Worm (Caenorhabditis elegans) whole organism, L1 larva: Measurements from ENCODE around the gene C09B8.3.
A peak's percentile ranks its signal among the peaks of the same experiment; 100 is the strongest.

Source experiments
- C16A3.4 ChIP-seq: fragments of 150-350 bp; optimal IDR thresholded peaks from 2 replicates; lab custom pipeline; 2014; ENCODE audit warnings: missing biosample characterization, missing genetic modification characterization
- C34B4.2 ChIP-seq: sonication (generic microtip); optimal IDR thresholded peaks from 2 replicates; lab custom pipeline; 2017; ENCODE audit warnings: mild to moderate bottlenecking, missing genetic modification characterization, missing compliant biosample characterization
- F16B12.6 ChIP-seq: fragments of 150-350 bp; optimal IDR thresholded peaks from 2 replicates; lab custom pipeline; 2014; ENCODE audit warnings: missing biosample characterization, missing genetic modification characterization
- Y116A8C.19 ChIP-seq: sonication (generic microtip); optimal IDR thresholded peaks from 2 replicates; lab custom pipeline; 2016; ENCODE audit warnings: missing compliant biosample characterization, missing genetic modification characterization, borderline replicate concordance
- aha-1 ChIP-seq: fragments of 150-350 bp; optimal IDR thresholded peaks from 2 replicates; lab custom pipeline; 2014; ENCODE audit warnings: missing biosample characterization, missing genetic modification characterization
- alr-1 ChIP-seq: fragments of 200-800 bp; sonication (Bioruptor generic); optimal IDR thresholded peaks from 2 replicates; lab custom pipeline; 2018; ENCODE audit warnings: borderline replicate concordance, mild to moderate bottlenecking, missing genetic modification characterization, missing compliant biosample characterization
- blmp-1 ChIP-seq: fragments of 150-350 bp; optimal IDR thresholded peaks from 2 replicates; lab custom pipeline; 2014; ENCODE audit warnings: missing biosample characterization, missing genetic modification characterization
- ceh-8 ChIP-seq: fragments of 200-800 bp; sonication (Bioruptor generic); optimal IDR thresholded peaks from 2 replicates; lab custom pipeline; 2018; ENCODE audit warnings: mild to moderate bottlenecking, missing genetic modification characterization, moderate library complexity, missing compliant biosample characterization
- ceh-88 ChIP-seq: fragments of 200-800 bp; sonication (Bioruptor generic); IDR thresholded peaks from 2 replicates; pipeline ENCODE4 v1.3.6; 2022; ENCODE audit warnings: missing genetic modification characterization, missing compliant biosample characterization
- dpl-1 ChIP-seq, 3 experiments: fragments of 150-350 bp in 2 of 3; sonication (generic microtip) in 1 of 3; optimal IDR thresholded peaks; 2 replicates each; lab custom pipeline; 2014 to 2017; ENCODE audit warnings: missing biosample characterization in 3 of 3, missing genetic modification characterization in 3 of 3, missing genetic modification reagents in 3 of 3
- dsc-1 ChIP-seq: sonication (generic microtip); optimal IDR thresholded peaks from 2 replicates; lab custom pipeline; 2016; ENCODE audit warnings: mild to moderate bottlenecking, missing genetic modification characterization, missing compliant biosample characterization
- efl-1 ChIP-seq, 4 experiments: fragments of 150-350 bp; optimal IDR thresholded peaks in 3 of 4; peaks in 1 of 4; 1 replicate in 1 of 4; 2 replicates in 3 of 4; lab custom pipeline; 2014; ENCODE audit warnings: missing biosample characterization in 2 of 4, missing genetic modification characterization in 2 of 4, missing genetic modification reagents in 2 of 4
- elt-2 ChIP-seq: sonication (generic microtip); optimal IDR thresholded peaks from 2 replicates; lab custom pipeline; 2016; ENCODE audit warnings: missing genetic modification characterization, mild to moderate bottlenecking, inconsistent platforms, missing compliant biosample characterization, missing genetic modification reagents
- elt-3 ChIP-seq, 6 experiments: fragments of 150-350 bp in 1 of 6; sonication (generic microtip); optimal IDR thresholded peaks; 2 replicates each; lab custom pipeline; 2017 to 2018; ENCODE audit warnings: missing biosample characterization in 6 of 6, missing genetic modification characterization in 6 of 6, inconsistent platforms in 1 of 6
- fkh-10 ChIP-seq: sonication (generic microtip); optimal IDR thresholded peaks from 2 replicates; lab custom pipeline; 2017; ENCODE audit warnings: missing biosample characterization, missing genetic modification reagents, missing genetic modification characterization
- grh-1 ChIP-seq: fragments of 200-800 bp; sonication (Bioruptor generic); IDR thresholded peaks from 2 replicates; pipeline ENCODE4 v1.3.6; 2022; ENCODE audit warnings: missing genetic modification reagents, missing genetic modification characterization, missing compliant biosample characterization
- hpl-2 ChIP-seq: fragments of 150-350 bp; optimal IDR thresholded peaks from 2 replicates; lab custom pipeline; 2014; ENCODE audit warnings: missing biosample characterization, missing genetic modification reagents, missing genetic modification characterization
- isw-1 ChIP-seq: fragments of 200-800 bp; sonication (Bioruptor generic); IDR thresholded peaks from 2 replicates; pipeline ENCODE4 v1.3.6; 2022; ENCODE audit warnings: missing genetic modification characterization, missing compliant biosample characterization
- lin-14 ChIP-seq: fragments of 200-800 bp; sonication (Bioruptor generic); optimal IDR thresholded peaks from 2 replicates; lab custom pipeline; 2018; ENCODE audit warnings: mild to moderate bottlenecking, missing genetic modification characterization, moderate library complexity, missing compliant biosample characterization
- lin-15B ChIP-seq: fragments of 150-350 bp; sonication (generic microtip); optimal IDR thresholded peaks from 3 replicates; lab custom pipeline; 2014; ENCODE audit warnings: missing biosample characterization, missing genetic modification characterization
- lir-3 ChIP-seq: sonication (generic microtip); optimal IDR thresholded peaks from 2 replicates; lab custom pipeline; 2016; ENCODE audit warnings: mild to moderate bottlenecking, missing genetic modification characterization, moderate library complexity, missing compliant biosample characterization; ENCODE audit not compliant: poor library complexity
- lsy-2 ChIP-seq, 2 experiments: fragments of 150-350 bp; optimal IDR thresholded peaks; 2 replicates each; lab custom pipeline; 2014; ENCODE audit warnings: missing biosample characterization in 2 of 2, missing genetic modification characterization in 2 of 2
- nhr-19 ChIP-seq: fragments of 200-800 bp; sonication (Bioruptor generic); conservative IDR thresholded peaks from 2 replicates; pipeline ENCODE4 v1.3.6; 2022; ENCODE audit warnings: missing genetic modification characterization, missing compliant biosample characterization
- nhr-20 ChIP-seq: sonication (generic microtip); optimal IDR thresholded peaks from 2 replicates; lab custom pipeline; 2016; ENCODE audit warnings: mild to moderate bottlenecking, missing genetic modification characterization, missing compliant biosample characterization
- nhr-237 ChIP-seq: fragments of 150-350 bp; optimal IDR thresholded peaks from 2 replicates; lab custom pipeline; 2014; ENCODE audit warnings: missing biosample characterization, missing genetic modification characterization
- nhr-28 ChIP-seq: fragments of 150-350 bp; optimal IDR thresholded peaks from 2 replicates; lab custom pipeline; 2014; ENCODE audit warnings: missing biosample characterization, missing genetic modification characterization
- nhr-71 ChIP-seq: sonication (generic microtip); optimal IDR thresholded peaks from 2 replicates; lab custom pipeline; 2016; ENCODE audit warnings: mild to moderate bottlenecking, missing genetic modification characterization, moderate library complexity, missing compliant biosample characterization
- nhr-77 ChIP-seq: fragments of 150-350 bp; optimal IDR thresholded peaks from 2 replicates; lab custom pipeline; 2014; ENCODE audit warnings: missing biosample characterization, missing genetic modification characterization
- nhr-85 ChIP-seq: sonication (generic microtip); peaks from one replicate; lab custom pipeline; 2016; ENCODE audit warnings: missing genetic modification characterization, inconsistent platforms, missing compliant biosample characterization
- pqm-1 ChIP-seq: sonication (generic microtip); optimal IDR thresholded peaks from 3 replicates; lab custom pipeline; 2017; ENCODE audit warnings: missing biosample characterization, missing genetic modification characterization
- rnt-1 ChIP-seq: sonication (generic microtip); optimal IDR thresholded peaks from 2 replicates; lab custom pipeline; 2016; ENCODE audit warnings: mild to moderate bottlenecking, missing genetic modification characterization, moderate library complexity, missing compliant biosample characterization
- snu-23 ChIP-seq: sonication (generic microtip); optimal IDR thresholded peaks from 2 replicates; lab custom pipeline; 2016; ENCODE audit warnings: missing genetic modification characterization, missing compliant biosample characterization
- tbx-2 ChIP-seq: sonication (generic microtip); optimal IDR thresholded peaks from 2 replicates; lab custom pipeline; 2016; ENCODE audit warnings: missing genetic modification characterization, missing compliant biosample characterization
- xbp-1 ChIP-seq: sonication (generic microtip); optimal IDR thresholded peaks from 2 replicates; lab custom pipeline; 2016; ENCODE audit warnings: missing genetic modification characterization, missing compliant biosample characterization
- ztf-11 ChIP-seq, 2 experiments: sonication (generic microtip); optimal IDR thresholded peaks; 2 replicates each; lab custom pipeline; 2016 to 2017; ENCODE audit warnings: missing genetic modification characterization in 2 of 2, missing biosample characterization in 1 of 2, missing compliant biosample characterization in 1 of 2

C09B8.3 gene

DNA sequence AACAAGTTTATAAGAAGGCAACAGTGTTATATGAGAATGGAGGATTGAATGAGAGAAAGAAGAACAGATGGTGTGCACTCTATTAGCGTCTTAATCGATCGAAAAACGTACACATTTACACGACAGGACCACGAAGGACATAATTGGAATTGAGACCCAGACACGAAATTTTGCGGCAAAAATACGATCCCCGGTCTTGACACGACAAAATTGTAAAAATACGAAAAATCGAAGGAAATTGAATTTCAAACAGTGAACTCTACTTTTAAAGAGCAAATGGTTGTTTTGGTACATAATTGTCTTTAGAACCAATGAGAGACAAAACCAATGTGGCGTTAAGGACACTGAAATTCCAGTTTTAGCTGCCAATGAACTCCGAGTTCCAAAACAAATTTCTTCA, 12.0 kb upstream of the C09B8.3 start, which contains the start of gene lelo-3:
lelo-3 (minus strand) TSS at position 101 of the 400 bp plus-strand sequence.
- TF ChIP-seq isw-1 (GFP tag; lab: Robert Waterston, UW) (no peak), Y116A8C.19 (tag; lab: Kevin White, UChicago) (no peak), nhr-77 (tag; lab: Kevin White, UChicago) (no peak), C16A3.4 (tag; lab: Kevin White, UChicago) (no peak)

ce11 chrX:6020782-6021181, 10.3 kb upstream of the C09B8.3 start:
- TF ChIP-seq nhr-71 (tag; lab: Kevin White, UChicago) (no peak), efl-1 (optimal IDR thresholded peaks at IDR 0.05; lab: Kevin White, UChicago) (no peak), efl-1 (GFP tag; optimal IDR thresholded peaks at IDR 0.05 in 1 of 2; lab: Kevin White, UChicago) (peak in 1 of 2 experiments; percentile 14)

- TF ChIP-seq elt-3 (tag; optimal IDR thresholded peaks at IDR 0.05; lab: Kevin White, UChicago) (no peak), hpl-2 (GFP tag; lab: Kevin White, UChicago) (no peak), lir-3 (peak; percentile 13), snu-23 (peak; percentile 75), nhr-19 (peak; percentile 38; the same call in 1 of the 2 replicates), nhr-20 (tag; lab: Kevin White, UChicago) (peak; percentile 63), lin-15B (tag; lab: Kevin White, UChicago) (no peak), dpl-1 (GFP tag; optimal IDR thresholded peaks at IDR 0.05; lab: Kevin White, UChicago) (no peak), lsy-2 (tag; optimal IDR thresholded peaks at IDR 0.05; lab: Kevin White, UChicago) (peak in 1 of 2 experiments; percentile 18), C34B4.2 (tag; lab: Kevin White, UChicago) (no peak), xbp-1 (peak; percentile 47), F16B12.6 (no peak), alr-1 (no peak), nhr-77 (tag; lab: Kevin White, UChicago) (no peak), pqm-1 (tag; lab: Kevin White, UChicago) (no peak), nhr-71 (tag; lab: Kevin White, UChicago) (peak; percentile 87), grh-1 (GFP tag; lab: Robert Waterston, UW) (no peak), C16A3.4 (tag; lab: Kevin White, UChicago) (no peak), ceh-8 (GFP tag; lab: Kevin White, UChicago) (no peak), nhr-237 (no peak), fkh-10 (GFP tag; lab: Kevin White, UChicago) (no peak), rnt-1 (tag; lab: Kevin White, UChicago) (no peak), Y116A8C.19 (tag; lab: Kevin White, UChicago) (no peak), dsc-1 (tag; lab: Kevin White, UChicago) (peak; percentile 44), nhr-28 (tag; lab: Kevin White, UChicago) (no peak), lin-14 (GFP tag; lab: Kevin White, UChicago) (peak; percentile 55), elt-2 (tag; lab: Kevin White, UChicago) (no peak), tbx-2 (no peak)
Observed at ce11 chrX:6019886-6020469, 9.5 kb upstream of the C09B8.3 start, which contains the start of gene C09B8.4. C09B8.4 (minus strand) TSS chrX:6019936.

DNA sequence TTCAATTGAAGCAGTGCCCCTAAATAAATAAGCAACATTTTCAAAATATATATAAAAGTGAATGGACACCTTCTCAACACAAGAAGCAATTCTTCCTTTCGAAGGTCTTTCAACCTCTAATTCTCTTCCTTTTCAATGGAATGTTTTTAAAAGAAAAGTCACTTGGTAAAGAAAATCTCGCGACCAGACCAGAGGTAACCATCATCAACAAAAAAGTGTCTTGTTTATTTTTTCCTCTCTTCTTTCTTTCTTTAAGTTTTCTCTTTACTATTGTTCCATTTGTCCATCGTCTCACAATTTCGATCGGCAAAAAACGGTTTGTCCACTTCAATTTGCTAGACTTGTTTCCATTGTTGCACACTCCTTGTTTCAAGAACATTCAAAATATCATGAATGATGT, 4.6 kb upstream of the C09B8.3 start, which contains the start of gene C09B8.8:
C09B8.8 (plus strand) TSS at position 397 of the 400 bp plus-strand sequence.
- TF ChIP-seq ceh-88: no peak
- peak; percentile 12 for TF ChIP-seq blmp-1 (tag; lab: Kevin White, UChicago)
- TF ChIP-seq ztf-11 (tag; optimal IDR thresholded peaks at IDR 0.05; lab: Kevin White, UChicago): no peak
- peak; percentile 59 for TF ChIP-seq nhr-85 (tag; lab: Kevin White, UChicago)
- peak; percentile 46 for TF ChIP-seq lin-14 (GFP tag; lab: Kevin White, UChicago)
- TF ChIP-seq aha-1: no peak
- TF ChIP-seq, all 84 proteins: peak for 3
